Worm (Caenorhabditis elegans): ENCODE results near the gene F10G2.7.
"Not testable (repeated sequence)": the region's sequence is repeated elsewhere in the genome, so short reads cannot be mapped to it uniquely, and the experiment has no call there.

The F10G2.7 gene

ce11 chrV:7337218-7337617 is at the start of gene F10G2.7:
Gene F10G2.7, minus strand, starts transcription at chrV:7337318.
- TF ChIP-seq fos-1, elt-2, ceh-28 (tag; optimal IDR thresholded peaks at IDR 0.05): not testable (repeated sequence)

ce11 chrV:7386052-7386573 is 49.0 kb upstream of the F10G2.7 start, which contains the start of gene srp-6:
Gene srp-6, minus strand, starts transcription at chrV:7386102.
- TF ChIP-seq ama-1 (optimal IDR thresholded peaks at IDR 0.05) (no peak), nhr-77 (tag; optimal IDR thresholded peaks at IDR 0.05) (no peak), pha-4 (tag; optimal IDR thresholded peaks at IDR 0.05) (peak; percentile 1), egl-5 (tag; optimal IDR thresholded peaks at IDR 0.05) (no peak)

DNA sequence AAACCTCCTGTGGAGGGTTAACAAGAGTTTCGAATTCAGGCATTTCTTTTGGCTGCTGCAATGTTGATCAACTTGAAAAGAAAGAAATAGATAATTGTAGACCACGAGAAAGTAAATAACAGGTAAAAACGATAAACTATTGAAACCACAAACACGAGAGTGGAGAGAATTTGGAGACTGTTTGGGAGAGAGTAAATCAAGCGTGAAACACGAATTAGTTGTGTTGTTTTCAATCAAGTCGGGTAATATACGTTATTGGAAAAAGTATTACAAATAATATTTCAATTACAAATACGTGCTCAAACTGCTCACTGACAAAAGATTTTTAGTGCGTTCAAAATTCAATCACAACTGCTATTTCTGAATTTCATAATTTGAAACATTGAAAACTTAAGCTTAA is 43.9 kb upstream of the F10G2.7 start, which contains the start of gene C03G6.17:
Gene C03G6.17, minus strand, starts transcription at position 101 of the 400 bp plus-strand sequence.
- TF ChIP-seq elt-2 (tag; optimal IDR thresholded peaks at IDR 0.05) (no peak), elt-1 (tag; optimal IDR thresholded peaks at IDR 0.05) (no peak), eor-1 (tag; optimal IDR thresholded peaks at IDR 0.05) (no peak), nfya-1 (tag; optimal IDR thresholded peaks at IDR 0.05; ENCODE audit: insufficient read depth) (no peak)

DNA sequence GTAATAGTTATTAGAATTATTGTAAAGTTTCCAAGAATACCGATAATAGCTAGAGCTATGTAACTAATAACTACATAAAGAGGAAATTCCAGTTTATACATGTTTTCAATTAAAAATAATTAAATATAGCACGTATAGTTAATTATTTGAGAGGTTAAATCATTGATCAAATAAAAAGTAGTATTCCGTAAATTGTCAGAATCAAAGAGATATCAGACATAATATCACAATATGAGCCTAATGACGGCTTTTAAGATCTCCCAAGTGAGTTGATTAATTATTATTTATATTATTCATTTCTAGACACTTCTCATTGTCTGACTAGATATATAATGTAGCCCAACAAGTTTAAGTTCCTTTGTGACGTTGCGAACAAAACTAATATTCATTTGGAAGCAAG is 42.3 kb upstream of the F10G2.7 start, which contains the start of gene srsx-24:
Gene srsx-24, minus strand, starts transcription at position 101 of the 400 bp plus-strand sequence.
- TF ChIP-seq nhr-12 (tag; optimal IDR thresholded peaks at IDR 0.05), result no peak
- no peak for TF ChIP-seq nhr-25 (tag; optimal IDR thresholded peaks at IDR 0.05)
- no peak for TF ChIP-seq elt-1 (tag; optimal IDR thresholded peaks at IDR 0.05)
- no peak for TF ChIP-seq fkh-2 (tag; optimal IDR thresholded peaks at IDR 0.05)
- TF ChIP-seq unc-39 (tag; optimal IDR thresholded peaks at IDR 0.05), result no peak
- no peak for TF ChIP-seq aly-2 (tag; optimal IDR thresholded peaks at IDR 0.05)

ce11 chrV:7374090-7374489 is 37.0 kb upstream of the F10G2.7 start, which contains the start of gene srx-56:
Gene srx-56, plus strand, starts transcription at chrV:7374390.
- TF ChIP-seq nfya-1 (tag; optimal IDR thresholded peaks at IDR 0.05; ENCODE audit: insufficient read depth) (no peak), nhr-23 (tag; optimal IDR thresholded peaks at IDR 0.05) (no peak), nhr-237 (tag; optimal IDR thresholded peaks at IDR 0.05) (no peak), jun-1 (tag; optimal IDR thresholded peaks at IDR 0.05) (no peak), eor-1 (tag; optimal IDR thresholded peaks at IDR 0.05) (no peak), ceh-9 (tag; optimal IDR thresholded peaks at IDR 0.05) (no peak), pha-4 (tag; optimal IDR thresholded peaks at IDR 0.05) (no peak), fkh-10 (GFP tag; optimal IDR thresholded peaks at IDR 0.05) (no peak), lin-39 (tag; optimal IDR thresholded peaks at IDR 0.05) (no peak), egl-5 (tag; optimal IDR thresholded peaks at IDR 0.05) (no peak), snpc-4 (tag; optimal IDR thresholded peaks at IDR 0.05) (no peak), pqm-1 (tag; optimal IDR thresholded peaks at IDR 0.05) (no peak), nhr-43 (tag; optimal IDR thresholded peaks at IDR 0.05; ENCODE audit: poor library complexity, severe bottlenecking) (no peak), ztf-11 (tag; optimal IDR thresholded peaks at IDR 0.05) (no peak), R02D3.7 (tag; optimal IDR thresholded peaks at IDR 0.05) (no peak), unc-39 (tag; optimal IDR thresholded peaks at IDR 0.05) (no peak), nhr-28 (tag; optimal IDR thresholded peaks at IDR 0.05) (no peak), elt-3 (tag; optimal IDR thresholded peaks at IDR 0.05) (no peak), skn-1 (tag; optimal IDR thresholded peaks at IDR 0.05) (no peak)

DNA sequence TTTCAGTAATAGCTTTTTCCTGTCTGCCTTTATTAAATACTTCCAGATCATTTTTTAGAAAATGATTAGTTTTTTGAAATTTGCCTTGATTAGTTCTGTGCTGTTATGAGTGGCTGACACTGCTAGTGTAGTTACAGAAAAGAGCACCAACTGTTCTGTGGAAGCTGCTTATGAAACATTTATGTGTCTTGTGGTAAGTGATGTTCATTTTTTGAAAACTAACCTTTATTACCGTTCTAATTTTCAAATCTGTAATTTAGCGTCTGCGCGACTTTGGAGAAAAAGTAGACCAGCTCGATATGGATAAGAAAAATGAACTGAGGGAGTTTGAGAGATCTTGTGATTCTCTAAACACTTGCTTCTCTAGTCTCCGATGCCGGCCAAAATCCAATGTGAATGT is 32.5 kb upstream of the F10G2.7 start, which contains the start of gene srj-14:
Gene srj-14, plus strand, starts transcription at position 131 of the 400 bp plus-strand sequence.
- TF ChIP-seq egl-5 (tag; optimal IDR thresholded peaks at IDR 0.05) (no peak), fkh-10 (GFP tag; optimal IDR thresholded peaks at IDR 0.05) (no peak), snpc-4 (tag; optimal IDR thresholded peaks at IDR 0.05) (no peak), ZK546.5 (tag; optimal IDR thresholded peaks at IDR 0.05) (no peak), nhr-25 (tag; optimal IDR thresholded peaks at IDR 0.05) (no peak), lsy-12 (tag; optimal IDR thresholded peaks at IDR 0.05) (no peak), elt-3 (tag; optimal IDR thresholded peaks at IDR 0.05) (no peak), egl-27 (tag; optimal IDR thresholded peaks at IDR 0.05) (no peak), lin-15B (tag; optimal IDR thresholded peaks at IDR 0.05) (no peak), nhr-43 (tag; optimal IDR thresholded peaks at IDR 0.05; ENCODE audit: poor library complexity, severe bottlenecking) (no peak), nhr-11 (tag; optimal IDR thresholded peaks at IDR 0.05) (no peak), pqm-1 (tag; optimal IDR thresholded peaks at IDR 0.05) (no peak), tbx-2 (tag; optimal IDR thresholded peaks at IDR 0.05) (no peak), skn-1 (tag; optimal IDR thresholded peaks at IDR 0.05) (no peak), ceh-82 (tag; optimal IDR thresholded peaks at IDR 0.05) (no peak), ama-1 (optimal IDR thresholded peaks at IDR 0.05) (no peak), nhr-237 (tag; optimal IDR thresholded peaks at IDR 0.05) (no peak), aly-2 (tag; optimal IDR thresholded peaks at IDR 0.05) (no peak)

Data from whole organism, L3 larva.